Worm (Caenorhabditis elegans) whole organism, mixed stage, embryonic: ENCODE data around the gene nhr-183.

Source experiments
- M03D4.4 ChIP-seq: sonication (generic microtip); optimal IDR thresholded peaks from 2 replicates; lab custom pipeline; 2017; ENCODE audit warnings: mild to moderate bottlenecking, missing genetic modification characterization, missing compliant biosample characterization
- bed-3 ChIP-seq: fragments of 200-800 bp; sonication (Bioruptor generic); optimal IDR thresholded peaks from 3 replicates; lab custom pipeline; 2018; ENCODE audit warnings: mild to moderate bottlenecking, missing genetic modification characterization, moderate library complexity, missing compliant biosample characterization
- blmp-1 ChIP-seq: fragments of 150-350 bp; optimal IDR thresholded peaks from 2 replicates; lab custom pipeline; 2014; ENCODE audit warnings: missing biosample characterization, missing genetic modification characterization
- ceh-39 ChIP-seq: fragments of 150-350 bp; optimal IDR thresholded peaks from 2 replicates; lab custom pipeline; 2014; ENCODE audit warnings: missing biosample characterization, missing genetic modification characterization
- ceh-43 ChIP-seq: fragments of 200-800 bp; sonication (Bioruptor generic); optimal IDR thresholded peaks from 2 replicates; lab custom pipeline; 2018; ENCODE audit warnings: mild to moderate bottlenecking, missing genetic modification characterization, moderate library complexity, missing compliant biosample characterization
- ceh-83 ChIP-seq: fragments of 200-800 bp; sonication (Bioruptor generic); optimal IDR thresholded peaks from 2 replicates; lab custom pipeline; 2018; ENCODE audit warnings: mild to moderate bottlenecking, missing genetic modification characterization, missing compliant biosample characterization
- ces-1 ChIP-seq: fragments of 150-350 bp; optimal IDR thresholded peaks from 2 replicates; lab custom pipeline; 2014; ENCODE audit warnings: missing biosample characterization, missing genetic modification reagents, missing genetic modification characterization
- cnd-1 ChIP-seq: fragments of 200-800 bp; sonication (Bioruptor generic); optimal IDR thresholded peaks from 2 replicates; lab custom pipeline; 2018; ENCODE audit warnings: mild to moderate bottlenecking, missing genetic modification characterization, missing compliant biosample characterization
- drap-1 ChIP-seq: fragments of 200-800 bp; sonication (Bioruptor generic); optimal IDR thresholded peaks from 3 replicates; lab custom pipeline; 2018; ENCODE audit warnings: mild to moderate bottlenecking, missing genetic modification characterization, missing compliant biosample characterization
- elt-1 ChIP-seq: sonication (generic microtip); optimal IDR thresholded peaks from 2 replicates; lab custom pipeline; 2017; ENCODE audit warnings: missing genetic modification characterization, mild to moderate bottlenecking, missing compliant biosample characterization, antibody characterized with exemption, moderate library complexity, borderline replicate concordance; ENCODE audit not compliant: insufficient read depth
- elt-3 ChIP-seq: fragments of 150-350 bp; optimal IDR thresholded peaks from 2 replicates; lab custom pipeline; 2014; ENCODE audit warnings: missing biosample characterization, missing genetic modification characterization
- flh-1 ChIP-seq: fragments of 200-800 bp; sonication (Bioruptor generic); optimal IDR thresholded peaks from 2 replicates; lab custom pipeline; 2018; ENCODE audit warnings: mild to moderate bottlenecking, missing genetic modification characterization, moderate library complexity, missing compliant biosample characterization
- ham-2 ChIP-seq: fragments of 200-800 bp; sonication (Bioruptor generic); optimal IDR thresholded peaks from 2 replicates; lab custom pipeline; 2018; ENCODE audit warnings: mild to moderate bottlenecking, missing genetic modification characterization, missing compliant biosample characterization
- hlh-1 ChIP-seq: fragments of 150-350 bp; optimal IDR thresholded peaks from 2 replicates; lab custom pipeline; 2014; ENCODE audit warnings: missing biosample characterization, missing genetic modification reagents, missing genetic modification characterization
- lsy-2 ChIP-seq: fragments of 150-350 bp; optimal IDR thresholded peaks from 2 replicates; lab custom pipeline; 2014; ENCODE audit warnings: missing biosample characterization, missing genetic modification characterization
- mab-5 ChIP-seq: fragments of 150-350 bp; optimal IDR thresholded peaks from 2 replicates; lab custom pipeline; 2014; ENCODE audit warnings: missing biosample characterization, missing genetic modification characterization
- mls-2 ChIP-seq: sonication (generic microtip); optimal IDR thresholded peaks from 2 replicates; lab custom pipeline; 2016; ENCODE audit warnings: mild to moderate bottlenecking, missing genetic modification characterization, moderate library complexity, missing compliant biosample characterization
- nhr-12 ChIP-seq: fragments of 150-350 bp; optimal IDR thresholded peaks from 2 replicates; lab custom pipeline; 2014; ENCODE audit warnings: missing biosample characterization, missing genetic modification characterization
- nhr-2 ChIP-seq: fragments of 150-350 bp; optimal IDR thresholded peaks from 2 replicates; lab custom pipeline; 2014; ENCODE audit warnings: missing biosample characterization, missing genetic modification characterization
- nhr-237 ChIP-seq: fragments of 150-350 bp; optimal IDR thresholded peaks from 2 replicates; lab custom pipeline; 2014; ENCODE audit warnings: missing biosample characterization, missing genetic modification characterization
- nhr-28 ChIP-seq: fragments of 150-350 bp; optimal IDR thresholded peaks from 2 replicates; lab custom pipeline; 2014; ENCODE audit warnings: missing biosample characterization, missing genetic modification characterization
- nhr-76 ChIP-seq: sonication (generic microtip); optimal IDR thresholded peaks from 2 replicates; lab custom pipeline; 2017; ENCODE audit warnings: missing biosample characterization, missing genetic modification characterization
- pha-4 ChIP-seq: fragments of 150-350 bp; optimal IDR thresholded peaks from 2 replicates; lab custom pipeline; 2018; ENCODE audit warnings: missing biosample characterization, missing genetic modification reagents, missing genetic modification characterization
- sem-2 ChIP-seq: fragments of 200-800 bp; sonication (Bioruptor generic); optimal IDR thresholded peaks from 2 replicates; lab custom pipeline; 2018; ENCODE audit warnings: mild to moderate bottlenecking, missing genetic modification characterization, missing compliant biosample characterization
- snpc-4 ChIP-seq: fragments of 150-350 bp; optimal IDR thresholded peaks from 2 replicates; lab custom pipeline; 2014; ENCODE audit warnings: missing biosample characterization, missing genetic modification characterization
- sptf-1 ChIP-seq: sonication (generic microtip); optimal IDR thresholded peaks from 2 replicates; lab custom pipeline; 2017; ENCODE audit warnings: mild to moderate bottlenecking, missing genetic modification characterization, moderate library complexity, missing compliant biosample characterization
- tbx-8 ChIP-seq: fragments of 200-800 bp; sonication (Bioruptor generic); optimal IDR thresholded peaks from 2 replicates; lab custom pipeline; 2018; ENCODE audit warnings: mild to moderate bottlenecking, missing genetic modification characterization, moderate library complexity, missing compliant biosample characterization
- unc-120 ChIP-seq: sonication (generic microtip); optimal IDR thresholded peaks from 2 replicates; lab custom pipeline; 2017; ENCODE audit warnings: missing genetic modification characterization, missing compliant biosample characterization; ENCODE audit not compliant: poor library complexity, severe bottlenecking
- unc-39 ChIP-seq: fragments of 150-350 bp; optimal IDR thresholded peaks from 2 replicates; lab custom pipeline; 2014; ENCODE audit warnings: missing biosample characterization, missing genetic modification characterization
- unc-62 ChIP-seq: fragments of 150-350 bp; optimal IDR thresholded peaks from 2 replicates; lab custom pipeline; 2014; ENCODE audit warnings: missing biosample characterization, missing genetic modification reagents, missing genetic modification characterization
- zip-8 ChIP-seq: fragments of 150-350 bp; optimal IDR thresholded peaks from 2 replicates; lab custom pipeline; 2014; ENCODE audit warnings: missing biosample characterization, missing genetic modification characterization
- ztf-11 ChIP-seq: fragments of 150-350 bp; optimal IDR thresholded peaks from 2 replicates; lab custom pipeline; 2014; ENCODE audit warnings: missing biosample characterization, missing genetic modification characterization

The nhr-183 gene

ce11 chrV:2244751-2245150 is 19.7 kb downstream of the nhr-183 start, which contains the start of gene cyp-33C5:
Gene cyp-33C5, plus strand, starts transcription at chrV:2245004.
- TF ChIP-seq ham-2 (GFP tag; lab: Kevin White, UChicago) (no peak), zip-8 (tag; lab: Kevin White, UChicago) (no peak), ces-1 (no peak), mab-5 (tag; lab: Kevin White, UChicago) (no peak), sem-2 (no peak)

ce11 chrV:2242630-2243029 is 21.8 kb downstream of the nhr-183 start, which contains the start of gene cyp-33C3:
Gene cyp-33C3, plus strand, starts transcription at chrV:2242778.
- TF ChIP-seq ceh-83 (GFP tag; lab: Kevin White, UChicago) = no peak

- no peak for TF ChIP-seq ztf-11
- no peak for TF ChIP-seq ceh-83 (GFP tag; lab: Kevin White, UChicago)
- no peak for TF ChIP-seq elt-1 (tag; lab: Kevin White, UChicago)
- no peak for TF ChIP-seq nhr-12 (tag; lab: Kevin White, UChicago)
- TF ChIP-seq unc-62 = no peak
- TF ChIP-seq M03D4.4 (tag; lab: Kevin White, UChicago) = no peak
- TF ChIP-seq, all 35 proteins: peak for 0
These were observed 26.4 kb downstream of the nhr-183 start for ce11 chrV:2238012-2238411.

- TF ChIP-seq ham-2 (GFP tag; lab: Kevin White, UChicago) = no peak
- TF ChIP-seq bed-3 (GFP tag; lab: Kevin White, UChicago) = no peak
- TF ChIP-seq elt-1 (tag; lab: Kevin White, UChicago) = no peak
- no peak for TF ChIP-seq zip-8 (tag; lab: Kevin White, UChicago)
- TF ChIP-seq nhr-76 = no peak
- no peak for TF ChIP-seq sem-2
- TF ChIP-seq unc-62 = no peak
- TF ChIP-seq mls-2 (tag; lab: Kevin White, UChicago) = no peak
- TF ChIP-seq ceh-43 = no peak
- TF ChIP-seq M03D4.4 (tag; lab: Kevin White, UChicago) = no peak
- no peak for TF ChIP-seq ceh-39 (tag; lab: Kevin White, UChicago)
- no peak for TF ChIP-seq drap-1 (GFP tag; lab: Kevin White, UChicago)
- TF ChIP-seq cnd-1 = no peak
- TF ChIP-seq ceh-83 (GFP tag; lab: Kevin White, UChicago) = no peak
- TF ChIP-seq ces-1 = no peak
These were observed 28.6 kb downstream of the nhr-183 start, which contains the start of gene cyp-33C4 for ce11 chrV:2235848-2236247. Gene cyp-33C4, plus strand, starts transcription at chrV:2236140.

ce11 chrV:2233177-2233576 is 31.3 kb downstream of the nhr-183 start, which contains the start of gene nhr-96:
Gene nhr-96, plus strand, starts transcription at chrV:2233477.
- TF ChIP-seq tbx-8 (no peak), ces-1 (no peak), nhr-2 (no peak), ztf-11 (no peak), flh-1 (GFP tag; lab: Kevin White, UChicago) (no peak), cnd-1 (no peak), mls-2 (tag; lab: Kevin White, UChicago) (no peak), sptf-1 (tag; lab: Kevin White, UChicago) (no peak), lsy-2 (no peak), ceh-83 (GFP tag; lab: Kevin White, UChicago) (no peak), nhr-237 (no peak), ceh-43 (no peak), elt-3 (no peak), snpc-4 (tag; lab: Kevin White, UChicago) (no peak), hlh-1 (no peak), ham-2 (GFP tag; lab: Kevin White, UChicago) (no peak), unc-120 (tag; lab: Kevin White, UChicago) (no peak), drap-1 (GFP tag; lab: Kevin White, UChicago) (no peak), nhr-28 (tag; lab: Kevin White, UChicago) (no peak)
- TF ChIP-seq, all 35 proteins: peak for 0

- TF ChIP-seq snpc-4 (tag; lab: Kevin White, UChicago) (no peak), bed-3 (GFP tag; lab: Kevin White, UChicago) (no peak), mls-2 (tag; lab: Kevin White, UChicago) (no peak), mab-5 (tag; lab: Kevin White, UChicago) (no peak), nhr-12 (tag; lab: Kevin White, UChicago) (no peak), unc-39 (tag; lab: Kevin White, UChicago) (no peak), ces-1 (no peak), nhr-28 (tag; lab: Kevin White, UChicago) (no peak), blmp-1 (tag; lab: Kevin White, UChicago) (no peak), sptf-1 (tag; lab: Kevin White, UChicago) (no peak), drap-1 (GFP tag; lab: Kevin White, UChicago) (no peak), pha-4 (tag; lab: Kevin White, UChicago) (no peak), unc-120 (tag; lab: Kevin White, UChicago) (no peak)
These were observed 33.5 kb downstream of the nhr-183 start, which contains the start of gene nhr-134 for ce11 chrV:2230912-2231311. Gene nhr-134, plus strand, starts transcription at chrV:2231223.
